Worm (Caenorhabditis elegans) whole organism, late embryonic: ENCODE data around the gene ttr-23.

Experiments
- F13H6.1 ChIP-seq: sonication (generic microtip); optimal IDR thresholded peaks from 2 replicates; lab custom pipeline; 2016; ENCODE audit warnings: missing genetic modification characterization, missing compliant biosample characterization
- ama-1 ChIP-seq: fragments of 150-350 bp; optimal IDR thresholded peaks from 2 replicates; lab custom pipeline; 2014
- ceh-18 ChIP-seq: sonication (generic microtip); optimal IDR thresholded peaks from 2 replicates; lab custom pipeline; 2016; ENCODE audit warnings: missing genetic modification characterization, missing compliant biosample characterization
- ceh-9 ChIP-seq: sonication (generic microtip); optimal IDR thresholded peaks from 2 replicates; lab custom pipeline; 2016; ENCODE audit warnings: mild to moderate bottlenecking, missing genetic modification characterization, inconsistent platforms, missing compliant biosample characterization
- dmd-4 ChIP-seq: sonication (generic microtip); optimal IDR thresholded peaks from 2 replicates; lab custom pipeline; 2016; ENCODE audit warnings: borderline replicate concordance, missing genetic modification characterization, missing compliant biosample characterization
- fax-1 ChIP-seq: sonication (generic microtip); optimal IDR thresholded peaks from 2 replicates; lab custom pipeline; 2016; ENCODE audit warnings: missing genotype, missing genetic modification characterization, missing compliant biosample characterization
- fkh-10 ChIP-seq: fragments of 150-350 bp; optimal IDR thresholded peaks from 2 replicates; lab custom pipeline; 2014; ENCODE audit warnings: missing biosample characterization, missing genetic modification reagents, missing genetic modification characterization
- nhr-11 ChIP-seq: fragments of 150-350 bp; optimal IDR thresholded peaks from 2 replicates; lab custom pipeline; 2014; ENCODE audit warnings: missing biosample characterization, missing genetic modification characterization
- pqm-1 ChIP-seq: sonication (generic microtip); optimal IDR thresholded peaks from 2 replicates; lab custom pipeline; 2016; ENCODE audit warnings: missing genetic modification characterization, missing compliant biosample characterization
- tbx-2 ChIP-seq: sonication (generic microtip); optimal IDR thresholded peaks from 2 replicates; lab custom pipeline; 2016; ENCODE audit warnings: missing genetic modification characterization, missing compliant biosample characterization
- ztf-16 ChIP-seq: sonication (generic microtip); optimal IDR thresholded peaks from 2 replicates; lab custom pipeline; 2017; ENCODE audit warnings: missing genetic modification characterization, missing compliant biosample characterization

ce11 chrV:10588694-10589093, 966 bp downstream of the ttr-23 start, which contains the start of gene srg-32:
- TF ChIP-seq dmd-4 (tag; lab: Kevin White, UChicago) (no peak), fax-1 (tag; lab: Kevin White, UChicago) (no peak), F13H6.1 (tag; lab: Kevin White, UChicago) (no peak), ama-1 (lab: Kevin White, UChicago) (no peak), ceh-9 (tag; lab: Kevin White, UChicago) (no peak), ztf-16 (no peak), nhr-11 (no peak), fkh-10 (no peak), tbx-2 (tag; lab: Kevin White, UChicago) (no peak), pqm-1 (tag; lab: Kevin White, UChicago) (no peak), ceh-18 (tag; lab: Kevin White, UChicago) (no peak)
